Fruit fly (Drosophila melanogaster): Measurements from ENCODE around the gene MtnA.

dm6 chr3R:9823723-9824122 is 39.6 kb upstream of the MtnA start, which contains the start of gene CG34302:
- TF ChIP-seq HLH54F (GFP tag; optimal IDR thresholded peaks at IDR 0.05) (no peak), CG11093 (GFP tag; IDR thresholded peaks at IDR 0.05) (no peak), kni (GFP tag; optimal IDR thresholded peaks at IDR 0.05) (no peak), CG12391 (tag; optimal IDR thresholded peaks at IDR 0.05) (no peak)
